Worm (Caenorhabditis elegans): ENCODE measurements around the gene C46C11.3.
A peak's percentile ranks its signal among the peaks of the same experiment; 100 is the strongest.

C46C11.3 gene

ce11 chrX:4662964-4663684, 41.0 kb downstream of the C46C11.3 start (continued):
- TF ChIP-seq nhr-84 (tag; optimal IDR thresholded peaks at IDR 0.05) (no peak), nhr-19 (GFP tag; conservative IDR thresholded peaks at IDR 0.05) (no peak), Y116A8C.19 (tag; optimal IDR thresholded peaks at IDR 0.05; ENCODE audit: borderline replicate concordance) (no peak), grh-1 (GFP tag; IDR thresholded peaks at IDR 0.05) (no peak), egl-13 (tag; optimal IDR thresholded peaks at IDR 0.05) (no peak), fkh-10 (GFP tag; optimal IDR thresholded peaks at IDR 0.05) (no peak), unc-30 (tag; optimal IDR thresholded peaks at IDR 0.05) (no peak), lsy-2 (tag; optimal IDR thresholded peaks at IDR 0.05) (no peak), sptf-1 (tag; optimal IDR thresholded peaks at IDR 0.05) (no peak), nhr-76 (tag; optimal IDR thresholded peaks at IDR 0.05) (no peak), C04F5.9 (tag; optimal IDR thresholded peaks at IDR 0.05) (no peak), lin-15B (tag; optimal IDR thresholded peaks at IDR 0.05) (no peak), ceh-63 (GFP tag; optimal IDR thresholded peaks at IDR 0.05) (no peak), pax-3 (tag; optimal IDR thresholded peaks at IDR 0.05) (no peak), swsn-7 (tag; optimal IDR thresholded peaks at IDR 0.05) (no peak), efl-1 (optimal IDR thresholded peaks at IDR 0.05) (peak in 1 of 2 experiments; percentile 10), efl-1 (GFP tag; optimal IDR thresholded peaks at IDR 0.05 in 1 of 2) (peak in 1 of 2 experiments; percentile 55), nhr-71 (tag; optimal IDR thresholded peaks at IDR 0.05) (peak; percentile 10), pqm-1 (tag; optimal IDR thresholded peaks at IDR 0.05) (no peak), dsc-1 (tag; optimal IDR thresholded peaks at IDR 0.05) (no peak), lin-14 (GFP tag; optimal IDR thresholded peaks at IDR 0.05) (peak; percentile 6), fos-1 (tag; optimal IDR thresholded peaks at IDR 0.05) (no peak), elt-3 (tag; optimal IDR thresholded peaks at IDR 0.05) (peak in 5 of 6 experiments; percentile 55 to 81 (median 61)), aly-2 (tag; optimal IDR thresholded peaks at IDR 0.05) (no peak)

DNA sequence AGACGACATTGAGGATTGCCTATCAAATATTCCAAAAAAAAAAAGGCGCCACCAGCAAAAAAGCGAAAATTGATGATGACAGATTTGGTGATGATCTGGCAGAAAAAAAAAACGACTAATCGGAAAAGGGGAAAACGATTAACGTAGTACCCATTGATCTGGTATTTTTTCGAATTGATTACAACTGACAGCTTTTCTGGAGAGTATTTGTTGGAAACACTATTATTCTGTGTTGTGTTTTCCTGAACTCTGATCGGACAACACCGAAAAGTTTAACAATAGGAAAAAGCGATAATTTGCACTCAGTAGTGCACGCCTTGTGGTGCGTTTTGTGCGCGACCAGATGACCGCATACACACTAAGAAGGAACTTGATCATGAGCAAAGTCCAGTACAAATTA, 42.5 kb downstream of the C46C11.3 start:
- peak; percentile 13 for TF ChIP-seq fkh-8 (tag; optimal IDR thresholded peaks at IDR 0.05)
- no peak for TF ChIP-seq mab-9 (GFP tag; IDR thresholded peaks at IDR 0.05)
- TF ChIP-seq tlp-1 (tag; optimal IDR thresholded peaks at IDR 0.05) = no peak
- TF ChIP-seq nhr-12 (tag; optimal IDR thresholded peaks at IDR 0.05) = no peak
- TF ChIP-seq F16B12.6 (tag; optimal IDR thresholded peaks at IDR 0.05) = no peak
- no peak for TF ChIP-seq unc-130 (tag; optimal IDR thresholded peaks at IDR 0.05)
- no peak for TF ChIP-seq ceh-82 (tag; optimal IDR thresholded peaks at IDR 0.05)
- no peak for TF ChIP-seq ceh-90 (tag; optimal IDR thresholded peaks at IDR 0.05)
- TF ChIP-seq lin-14 (GFP tag; optimal IDR thresholded peaks at IDR 0.05) = no peak
- TF ChIP-seq efl-1 (optimal IDR thresholded peaks at IDR 0.05) = no peak
- TF ChIP-seq efl-1 (GFP tag; optimal IDR thresholded peaks at IDR 0.05 in 1 of 2) = peak in 1 of 2 experiments; percentile 73
- TF ChIP-seq xbp-1 (tag; optimal IDR thresholded peaks at IDR 0.05) = no peak
- no peak for TF ChIP-seq nhr-28 (tag; optimal IDR thresholded peaks at IDR 0.05)
- TF ChIP-seq blmp-1 (tag; optimal IDR thresholded peaks at IDR 0.05) = peak; percentile 45
- TF ChIP-seq mdl-1 (tag; optimal IDR thresholded peaks at IDR 0.05) = no peak

DNA sequence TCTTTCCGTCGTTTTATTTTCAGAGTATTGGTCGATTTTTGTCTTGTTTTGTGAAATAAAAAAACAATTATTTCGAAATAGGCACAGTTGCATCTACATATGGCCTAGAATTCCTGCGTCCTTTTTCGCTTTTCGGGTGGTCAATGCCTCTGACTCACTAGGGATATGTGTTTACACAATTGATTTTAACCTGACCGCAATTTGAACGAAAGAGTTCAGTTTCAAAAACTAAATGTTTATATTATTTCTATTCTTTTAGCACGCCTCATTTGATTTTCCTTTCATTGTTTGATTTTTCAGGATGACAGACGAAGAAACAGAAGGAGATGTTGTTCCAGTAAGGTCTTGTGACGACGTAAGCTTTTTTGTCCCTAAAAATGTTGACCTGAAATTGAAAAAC, 45.7 kb downstream of the C46C11.3 start, which contains the start of gene mfsd-12:
TSS of gene mfsd-12 (plus strand) at position 301 of the 400 bp plus-strand sequence.
- TF ChIP-seq nhr-47 (tag; optimal IDR thresholded peaks at IDR 0.05) (no peak), blmp-1 (tag; optimal IDR thresholded peaks at IDR 0.05) (peak; percentile 2), skn-1 (tag; optimal IDR thresholded peaks at IDR 0.05) (peak; percentile 22), swsn-7 (tag; optimal IDR thresholded peaks at IDR 0.05) (no peak), efl-1 (optimal IDR thresholded peaks at IDR 0.05) (no peak), efl-1 (GFP tag; optimal IDR thresholded peaks at IDR 0.05 in 1 of 2) (peak in 1 of 2 experiments; percentile 42)

ce11 chrX:4671837-4672236, 49.7 kb downstream of the C46C11.3 start:
- TF ChIP-seq ets-5 (GFP tag; IDR thresholded peaks at IDR 0.05) = no peak
- no peak for TF ChIP-seq pqm-1 (tag; optimal IDR thresholded peaks at IDR 0.05)
- no peak for TF ChIP-seq irx-1 (tag; optimal IDR thresholded peaks at IDR 0.05)
- no peak for TF ChIP-seq unc-86 (tag; optimal IDR thresholded peaks at IDR 0.05)
- no peak for TF ChIP-seq skn-1 (tag; optimal IDR thresholded peaks at IDR 0.05)
- TF ChIP-seq nhr-76 (tag; optimal IDR thresholded peaks at IDR 0.05) = no peak
- no peak for TF ChIP-seq mep-1 (tag; optimal IDR thresholded peaks at IDR 0.05)
- TF ChIP-seq lin-39 (tag; optimal IDR thresholded peaks at IDR 0.05) = no peak
- TF ChIP-seq C04F5.9 (tag; optimal IDR thresholded peaks at IDR 0.05) = no peak
